Fruit fly (Drosophila melanogaster): ENCODE results near the gene RpS3A.

RpS3A gene

DNA sequence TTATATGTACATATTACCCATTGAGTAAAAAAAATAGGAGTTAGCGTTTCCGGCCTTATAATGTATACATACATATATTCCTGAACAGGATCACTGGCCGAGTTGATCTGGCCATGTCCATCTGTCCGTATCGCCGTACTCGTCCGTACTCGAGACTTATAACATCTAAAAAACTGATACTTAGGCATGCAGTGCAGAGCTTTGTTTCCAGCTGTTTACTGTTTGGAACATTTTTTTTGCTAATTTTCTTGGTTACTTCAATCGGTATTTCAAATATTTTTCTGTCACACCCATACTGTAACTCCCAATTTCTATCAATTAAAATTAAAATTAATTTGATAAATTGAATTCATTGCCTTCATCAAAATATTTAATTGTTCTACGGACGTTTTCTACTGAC, 4.5 kb downstream of the RpS3A start:
- no peak for TF ChIP-seq Dll (optimal IDR thresholded peaks at IDR 0.05)
- no peak for TF ChIP-seq EcR (GFP tag; optimal IDR thresholded peaks at IDR 0.05)
- no peak for TF ChIP-seq usp (GFP tag; optimal IDR thresholded peaks at IDR 0.05)
- no peak for TF ChIP-seq pan (optimal IDR thresholded peaks at IDR 0.05)
- no peak for TF ChIP-seq CG8478 (optimal IDR thresholded peaks at IDR 0.05)
- TF ChIP-seq psq (optimal IDR thresholded peaks at IDR 0.05), result no peak

dm6 chr4:60001-60997, 6.7 kb downstream of the RpS3A start:
- TF ChIP-seq pan (optimal IDR thresholded peaks at IDR 0.05), result no peak
- TF ChIP-seq psq (optimal IDR thresholded peaks at IDR 0.05), result no peak
- TF ChIP-seq CG8478 (optimal IDR thresholded peaks at IDR 0.05), result no peak
- TF ChIP-seq usp (GFP tag; optimal IDR thresholded peaks at IDR 0.05), result no peak
- no peak for TF ChIP-seq EcR (GFP tag; optimal IDR thresholded peaks at IDR 0.05)
- no peak for TF ChIP-seq Dll (optimal IDR thresholded peaks at IDR 0.05)

DNA sequence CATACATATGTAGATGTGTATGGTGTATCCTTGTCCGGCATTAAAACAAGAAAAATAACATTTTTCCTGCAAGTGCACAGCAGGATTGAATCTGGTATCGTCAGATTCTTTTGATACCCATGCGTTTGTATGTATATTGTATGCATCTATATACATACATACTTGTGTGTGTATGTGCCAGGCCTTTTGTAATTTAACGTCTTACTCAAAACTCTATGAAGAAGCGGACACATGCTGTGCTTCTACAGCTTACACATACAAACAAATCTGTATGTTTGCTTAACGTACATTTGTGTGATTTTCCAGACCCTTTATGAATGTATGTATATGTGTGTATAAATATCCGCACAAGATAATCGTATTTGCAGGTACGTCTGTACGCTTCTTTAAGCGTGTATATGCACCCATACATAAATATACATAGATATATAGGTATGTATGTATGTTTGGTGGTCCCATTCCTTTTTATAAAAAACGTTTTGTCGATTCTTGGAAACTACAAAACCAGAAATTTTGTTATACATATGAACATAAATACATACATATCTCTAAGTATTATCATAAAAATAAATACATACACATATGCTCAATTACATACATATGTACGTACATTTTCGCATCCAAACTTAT, 8.0 kb downstream of the RpS3A start:
- TF ChIP-seq usp (GFP tag; optimal IDR thresholded peaks at IDR 0.05) (no peak), CG8478 (optimal IDR thresholded peaks at IDR 0.05) (no peak), EcR (GFP tag; optimal IDR thresholded peaks at IDR 0.05) (no peak), pan (optimal IDR thresholded peaks at IDR 0.05) (no peak), psq (optimal IDR thresholded peaks at IDR 0.05) (no peak), Dll (optimal IDR thresholded peaks at IDR 0.05) (no peak)

dm6 chr4:56242-57159, 10.5 kb downstream of the RpS3A start, which contains the start of gene ci:
Gene ci, minus strand, starts transcription at chr4:57041.
- TF ChIP-seq pan (optimal IDR thresholded peaks at IDR 0.05) (no peak), CG8478 (optimal IDR thresholded peaks at IDR 0.05) (no peak), EcR (GFP tag; optimal IDR thresholded peaks at IDR 0.05) (no peak), psq (optimal IDR thresholded peaks at IDR 0.05) (no peak), Dll (optimal IDR thresholded peaks at IDR 0.05) (no peak), usp (GFP tag; optimal IDR thresholded peaks at IDR 0.05) (no peak)

DNA sequence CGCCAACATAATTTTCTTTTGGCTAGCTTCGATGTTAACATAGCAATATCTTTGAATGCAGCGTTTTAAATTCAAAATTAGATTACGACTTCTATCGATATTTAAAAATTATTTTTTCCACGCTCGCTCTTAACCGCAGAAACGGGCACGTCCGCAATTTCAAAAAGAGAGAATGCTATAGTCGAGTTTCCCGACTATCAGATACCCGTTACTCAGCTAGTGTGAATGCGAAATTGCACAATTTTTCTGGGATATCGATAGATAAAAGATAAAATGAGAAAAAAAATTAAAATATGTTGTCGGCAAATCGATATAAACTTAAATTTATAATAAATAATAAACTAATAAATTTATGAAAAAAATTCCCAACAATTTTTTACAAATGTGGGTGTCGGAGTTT, 12.4 kb downstream of the RpS3A start:
- TF ChIP-seq Dll (optimal IDR thresholded peaks at IDR 0.05) (no peak), usp (GFP tag; optimal IDR thresholded peaks at IDR 0.05) (no peak), CG8478 (optimal IDR thresholded peaks at IDR 0.05) (no peak), psq (optimal IDR thresholded peaks at IDR 0.05) (no peak), EcR (GFP tag; optimal IDR thresholded peaks at IDR 0.05) (no peak), pan (optimal IDR thresholded peaks at IDR 0.05) (no peak)

- TF ChIP-seq psq (optimal IDR thresholded peaks at IDR 0.05), result no peak
- TF ChIP-seq Dll (optimal IDR thresholded peaks at IDR 0.05), result no peak
- no peak for TF ChIP-seq usp (GFP tag; optimal IDR thresholded peaks at IDR 0.05)
- TF ChIP-seq EcR (GFP tag; optimal IDR thresholded peaks at IDR 0.05), result no peak
- no peak for TF ChIP-seq pan (optimal IDR thresholded peaks at IDR 0.05)
- TF ChIP-seq CG8478 (optimal IDR thresholded peaks at IDR 0.05), result no peak
Observed at dm6 chr4:46942-47527, 20.0 kb downstream of the RpS3A start.

DNA sequence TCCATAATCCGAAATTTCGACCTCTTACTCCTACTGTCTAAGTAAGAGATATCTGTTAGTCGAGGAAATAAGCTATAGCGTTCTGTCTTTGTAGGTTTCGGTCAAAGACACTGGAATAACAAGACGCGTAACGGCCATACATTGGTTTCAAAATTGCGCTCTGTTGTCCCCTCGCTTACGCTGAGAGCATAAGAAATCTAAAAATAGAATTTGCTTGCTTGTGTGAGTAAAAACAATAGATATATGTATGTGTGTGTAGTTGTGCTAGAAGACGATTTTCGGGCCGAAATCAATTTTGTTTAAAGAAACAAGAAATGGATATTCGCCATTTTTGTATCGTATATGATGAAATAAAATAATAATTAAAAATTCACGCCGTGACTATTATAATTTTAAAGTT, 20.5 kb downstream of the RpS3A start:
- TF ChIP-seq usp (GFP tag; optimal IDR thresholded peaks at IDR 0.05) (no peak), EcR (GFP tag; optimal IDR thresholded peaks at IDR 0.05) (no peak), CG8478 (optimal IDR thresholded peaks at IDR 0.05) (no peak), pan (optimal IDR thresholded peaks at IDR 0.05) (no peak), psq (optimal IDR thresholded peaks at IDR 0.05) (no peak), Dll (optimal IDR thresholded peaks at IDR 0.05) (no peak)

- TF ChIP-seq usp (GFP tag; optimal IDR thresholded peaks at IDR 0.05) (no peak), pan (optimal IDR thresholded peaks at IDR 0.05) (no peak), psq (optimal IDR thresholded peaks at IDR 0.05) (no peak), EcR (GFP tag; optimal IDR thresholded peaks at IDR 0.05) (no peak), CG8478 (optimal IDR thresholded peaks at IDR 0.05) (no peak), Dll (optimal IDR thresholded peaks at IDR 0.05) (no peak)
Observed at dm6 chr4:44780-45179, 22.2 kb downstream of the RpS3A start.

DNA sequence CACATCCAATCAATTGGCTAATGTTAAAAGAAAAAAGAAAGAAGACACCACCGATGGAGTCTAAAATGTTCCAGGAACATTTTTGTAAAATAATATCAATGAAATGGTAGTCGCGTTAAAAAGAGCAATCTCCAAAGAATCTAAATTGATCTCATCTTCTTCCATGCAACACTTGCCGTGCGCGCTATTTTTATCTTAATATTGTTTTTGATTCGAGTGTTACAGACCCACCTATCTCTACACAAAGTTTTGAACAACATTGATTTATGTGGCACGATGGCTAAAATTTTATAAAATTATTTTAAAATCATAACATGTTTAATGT, 23.1 kb downstream of the RpS3A start:
- no peak for TF ChIP-seq psq (optimal IDR thresholded peaks at IDR 0.05)
- no peak for TF ChIP-seq CG8478 (optimal IDR thresholded peaks at IDR 0.05)

dm6 chr4:43179-43935, 23.6 kb downstream of the RpS3A start, which contains the start of gene PlexB:
Gene PlexB, minus strand, starts transcription at chr4:43778.
- TF ChIP-seq CG8478 (optimal IDR thresholded peaks at IDR 0.05) (no peak), pan (optimal IDR thresholded peaks at IDR 0.05) (no peak), usp (GFP tag; optimal IDR thresholded peaks at IDR 0.05) (no peak), EcR (GFP tag; optimal IDR thresholded peaks at IDR 0.05) (no peak), psq (optimal IDR thresholded peaks at IDR 0.05) (no peak), Dll (optimal IDR thresholded peaks at IDR 0.05) (no peak)

Measured in whole organism.